Fruit fly (Drosophila melanogaster) S2 (cell line): ENCODE results near the gene CG12065.

Source experiments
- CG8478 ChIP-seq: fragments of >200 bp; optimal IDR thresholded peaks from 2 replicates; lab custom pipeline; 2018
- CTCF ChIP-seq, 2 experiments: fragments of >200 bp; optimal IDR thresholded peaks; 2 replicates each; lab custom pipeline; 2018

DNA sequence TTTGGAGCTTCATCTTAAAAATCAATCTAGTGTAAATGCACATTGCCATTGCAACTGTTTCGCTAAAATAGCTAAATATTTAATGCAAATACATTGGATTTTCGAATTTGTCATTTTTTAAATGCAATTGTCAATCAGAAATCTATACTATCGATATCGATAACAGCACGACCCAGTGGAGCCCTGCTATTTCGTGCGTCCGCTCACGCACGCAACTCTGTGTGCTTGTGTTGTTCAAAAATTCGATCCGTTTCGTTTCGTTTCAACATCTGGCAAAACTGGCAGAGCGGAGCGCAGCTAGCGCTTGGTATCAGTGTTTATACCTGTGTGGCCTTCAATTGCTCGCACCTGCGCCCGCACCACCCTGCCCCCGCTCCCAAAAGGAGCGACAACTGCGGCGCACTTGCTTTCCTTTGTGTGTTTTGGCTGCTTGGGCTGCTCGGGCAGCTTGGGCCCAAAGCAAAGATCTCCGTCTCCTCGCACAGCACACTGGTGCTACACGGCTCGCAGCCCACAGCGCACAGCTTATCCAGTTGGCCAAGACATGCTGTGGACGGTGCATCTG, 14.6 kb downstream of the CG12065 start, which contains the start of gene CG12081:
- no peak for TF ChIP-seq CG8478 (lab: Kevin White, UChicago)
- peak; percentile 22 to 26 for TF ChIP-seq CTCF (optimal IDR thresholded peaks at IDR 0.05; lab: Kevin White, UChicago)
